Worm (Caenorhabditis elegans) whole organism, L4 larva: ENCODE data around the gene egl-3.

Source experiments
- Y48G9A.11 ChIP-seq: fragments of 200-800 bp; sonication (Bioruptor generic); IDR thresholded peaks from 2 replicates; pipeline ENCODE4 v1.3.6; 2022; ENCODE audit warnings: missing genetic modification reagents, missing genetic modification characterization, missing compliant biosample characterization
- Y5F2A.4 ChIP-seq: fragments of 200-800 bp; sonication (Bioruptor generic); optimal IDR thresholded peaks from 2 replicates; lab custom pipeline; 2018; ENCODE audit warnings: mild to moderate bottlenecking, missing genetic modification characterization, missing compliant biosample characterization
- ces-1 ChIP-seq: fragments of 150-350 bp; sonication (generic microtip); optimal IDR thresholded peaks from 4 replicates; lab custom pipeline; 2014; ENCODE audit warnings: missing biosample characterization, missing genetic modification reagents, missing genetic modification characterization

- TF ChIP-seq Y48G9A.11 (GFP tag; lab: Robert Waterston, UW) = no peak
- no peak for TF ChIP-seq ces-1 (GFP tag; lab: Kevin White, UChicago)
- TF ChIP-seq Y5F2A.4 (GFP tag; lab: Kevin White, UChicago) = no peak
Measured at ce11 chrV:10123324-10123723, 50.2 kb downstream of the egl-3 start, which contains the start of gene C08B6.6.
